Worm (Caenorhabditis elegans): ENCODE data around the gene Y55B1BR.8.
A peak's percentile ranks its signal among the peaks of the same experiment; 100 is the strongest.

The Y55B1BR.8 gene

ce11 chrIII:422553-422952 lies 21.6 kb upstream of the Y55B1BR.8 start:
- no peak for TF ChIP-seq M03D4.4 (tag; optimal IDR thresholded peaks at IDR 0.05)
- TF ChIP-seq unc-120 (tag; optimal IDR thresholded peaks at IDR 0.05; ENCODE audit: poor library complexity, severe bottlenecking), result no peak
- TF ChIP-seq nhr-2 (tag; optimal IDR thresholded peaks at IDR 0.05), result no peak
- no peak for TF ChIP-seq ceh-83 (GFP tag; optimal IDR thresholded peaks at IDR 0.05)
- TF ChIP-seq sem-2 (GFP tag; optimal IDR thresholded peaks at IDR 0.05), result no peak
- no peak for TF ChIP-seq bed-3 (GFP tag; optimal IDR thresholded peaks at IDR 0.05)
- no peak for TF ChIP-seq nhr-237 (tag; optimal IDR thresholded peaks at IDR 0.05)
- no peak for TF ChIP-seq nhr-28 (tag; optimal IDR thresholded peaks at IDR 0.05)
- no peak for TF ChIP-seq blmp-1 (tag; optimal IDR thresholded peaks at IDR 0.05)
- TF ChIP-seq ceh-43 (GFP tag; optimal IDR thresholded peaks at IDR 0.05), result no peak
- no peak for TF ChIP-seq sptf-1 (tag; optimal IDR thresholded peaks at IDR 0.05)
- TF ChIP-seq zip-8 (tag; optimal IDR thresholded peaks at IDR 0.05), result no peak
- no peak for TF ChIP-seq unc-39 (tag; optimal IDR thresholded peaks at IDR 0.05)
- TF ChIP-seq ces-1 (GFP tag; optimal IDR thresholded peaks at IDR 0.05), result no peak
- no peak for TF ChIP-seq tbx-8 (GFP tag; optimal IDR thresholded peaks at IDR 0.05)
- no peak for TF ChIP-seq unc-62 (GFP tag; optimal IDR thresholded peaks at IDR 0.05)
- TF ChIP-seq flh-1 (GFP tag; optimal IDR thresholded peaks at IDR 0.05), result no peak

DNA sequence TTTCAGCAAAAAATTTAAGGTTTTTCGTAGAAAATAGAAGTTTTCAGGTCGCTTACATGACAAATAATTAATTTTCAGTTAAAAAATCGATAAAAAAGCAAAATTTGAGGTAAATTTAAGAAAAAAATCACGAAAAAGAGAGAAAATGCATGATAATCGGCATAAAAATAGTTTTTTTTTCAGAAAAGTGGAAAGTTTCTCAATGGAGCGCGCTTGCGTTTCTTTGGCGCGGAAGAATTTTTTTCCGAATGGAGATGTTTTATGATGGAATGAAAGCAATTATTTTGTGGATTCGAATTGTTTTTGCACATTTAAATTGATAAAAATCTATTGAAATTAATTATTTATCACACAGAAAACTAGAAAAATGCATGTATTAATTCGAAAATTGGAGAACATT lies 20.3 kb upstream of the Y55B1BR.8 start:
- no peak for TF ChIP-seq nhr-28 (tag; optimal IDR thresholded peaks at IDR 0.05)

- TF ChIP-seq blmp-1 (tag; optimal IDR thresholded peaks at IDR 0.05), result no peak
- TF ChIP-seq flh-1 (GFP tag; optimal IDR thresholded peaks at IDR 0.05), result no peak
- TF ChIP-seq sptf-1 (tag; optimal IDR thresholded peaks at IDR 0.05), result no peak
- TF ChIP-seq ces-1 (GFP tag; optimal IDR thresholded peaks at IDR 0.05), result no peak
- no peak for TF ChIP-seq mep-1 (tag; optimal IDR thresholded peaks at IDR 0.05)
- TF ChIP-seq nhr-76 (tag; optimal IDR thresholded peaks at IDR 0.05), result no peak
- TF ChIP-seq ceh-83 (GFP tag; optimal IDR thresholded peaks at IDR 0.05), result no peak
- no peak for TF ChIP-seq mab-5 (tag; optimal IDR thresholded peaks at IDR 0.05)
- TF ChIP-seq nhr-2 (tag; optimal IDR thresholded peaks at IDR 0.05), result no peak
- TF ChIP-seq cnd-1 (tag; optimal IDR thresholded peaks at IDR 0.05), result no peak
- TF ChIP-seq ceh-39 (tag; optimal IDR thresholded peaks at IDR 0.05), result no peak
- TF ChIP-seq sem-2 (GFP tag; optimal IDR thresholded peaks at IDR 0.05), result no peak
- no peak for TF ChIP-seq lin-32 (GFP tag; optimal IDR thresholded peaks at IDR 0.05)
- TF ChIP-seq unc-62 (GFP tag; optimal IDR thresholded peaks at IDR 0.05), result no peak
- TF ChIP-seq tbx-8 (GFP tag; optimal IDR thresholded peaks at IDR 0.05), result no peak
- TF ChIP-seq lin-13 (tag; optimal IDR thresholded peaks at IDR 0.05), result no peak
- no peak for TF ChIP-seq zip-8 (tag; optimal IDR thresholded peaks at IDR 0.05)
- no peak for TF ChIP-seq hlh-1 (tag; optimal IDR thresholded peaks at IDR 0.05)
- TF ChIP-seq M03D4.4 (tag; optimal IDR thresholded peaks at IDR 0.05), result no peak
Observed at ce11 chrIII:429038-429437, 15.2 kb upstream of the Y55B1BR.8 start, which contains the start of gene cec-8. Gene cec-8 (plus strand): TSS chrIII:429338.

ce11 chrIII:432988-433387 lies 11.2 kb upstream of the Y55B1BR.8 start:
- peak; percentile 30 for TF ChIP-seq nhr-237 (tag; optimal IDR thresholded peaks at IDR 0.05)
- TF ChIP-seq lin-13 (tag; optimal IDR thresholded peaks at IDR 0.05), result peak; percentile 36
- TF ChIP-seq nhr-2 (tag; optimal IDR thresholded peaks at IDR 0.05), result no peak
- TF ChIP-seq cnd-1 (tag; optimal IDR thresholded peaks at IDR 0.05), result peak; percentile 28
- no peak for TF ChIP-seq zip-8 (tag; optimal IDR thresholded peaks at IDR 0.05)
- no peak for TF ChIP-seq nhr-76 (tag; optimal IDR thresholded peaks at IDR 0.05)
- no peak for TF ChIP-seq unc-62 (GFP tag; optimal IDR thresholded peaks at IDR 0.05)
- TF ChIP-seq ham-2 (GFP tag; optimal IDR thresholded peaks at IDR 0.05), result peak; percentile 74
- TF ChIP-seq hlh-1 (tag; optimal IDR thresholded peaks at IDR 0.05), result no peak
- no peak for TF ChIP-seq sem-2 (GFP tag; optimal IDR thresholded peaks at IDR 0.05)
- no peak for TF ChIP-seq ceh-39 (tag; optimal IDR thresholded peaks at IDR 0.05)
- no peak for TF ChIP-seq mep-1 (tag; optimal IDR thresholded peaks at IDR 0.05)
- peak; percentile 49 for TF ChIP-seq unc-120 (tag; optimal IDR thresholded peaks at IDR 0.05; ENCODE audit: poor library complexity, severe bottlenecking)
- TF ChIP-seq snpc-4 (tag; optimal IDR thresholded peaks at IDR 0.05), result no peak
- TF ChIP-seq ceh-43 (GFP tag; optimal IDR thresholded peaks at IDR 0.05), result no peak
- TF ChIP-seq pha-4 (tag; optimal IDR thresholded peaks at IDR 0.05), result peak; percentile 23
- TF ChIP-seq tbx-8 (GFP tag; optimal IDR thresholded peaks at IDR 0.05), result no peak
- peak; percentile 23 for TF ChIP-seq elt-1 (tag; optimal IDR thresholded peaks at IDR 0.05; ENCODE audit: borderline replicate concordance, insufficient read depth)
- TF ChIP-seq sptf-1 (tag; optimal IDR thresholded peaks at IDR 0.05), result peak; percentile 68
- TF ChIP-seq nhr-12 (tag; optimal IDR thresholded peaks at IDR 0.05), result no peak
- no peak for TF ChIP-seq flh-1 (GFP tag; optimal IDR thresholded peaks at IDR 0.05)
- no peak for TF ChIP-seq unc-39 (tag; optimal IDR thresholded peaks at IDR 0.05)
- TF ChIP-seq ztf-11 (tag; optimal IDR thresholded peaks at IDR 0.05), result peak; percentile 16
- peak; percentile 47 for TF ChIP-seq M03D4.4 (tag; optimal IDR thresholded peaks at IDR 0.05)
- TF ChIP-seq elt-3 (tag; optimal IDR thresholded peaks at IDR 0.05), result no peak
- no peak for TF ChIP-seq bed-3 (GFP tag; optimal IDR thresholded peaks at IDR 0.05)
- peak; percentile 38 for TF ChIP-seq ces-1 (GFP tag; optimal IDR thresholded peaks at IDR 0.05)
- TF ChIP-seq mls-2 (tag; optimal IDR thresholded peaks at IDR 0.05), result peak; percentile 52
- TF ChIP-seq nhr-28 (tag; optimal IDR thresholded peaks at IDR 0.05), result no peak
- TF ChIP-seq mab-5 (tag; optimal IDR thresholded peaks at IDR 0.05), result no peak
- TF ChIP-seq ceh-83 (GFP tag; optimal IDR thresholded peaks at IDR 0.05), result peak; percentile 54
- peak; percentile 35 for TF ChIP-seq lsy-2 (tag; optimal IDR thresholded peaks at IDR 0.05)
- peak; percentile 43 for TF ChIP-seq drap-1 (GFP tag; optimal IDR thresholded peaks at IDR 0.05)
- no peak for TF ChIP-seq blmp-1 (tag; optimal IDR thresholded peaks at IDR 0.05)
- TF ChIP-seq lin-32 (GFP tag; optimal IDR thresholded peaks at IDR 0.05), result no peak
